Fruit fly (Drosophila melanogaster) whole organism, wandering third instar larva: Measurements from ENCODE around the gene Egfrap.
A peak's percentile ranks its signal among the peaks of the same experiment; 100 is the strongest.

ENCODE experiments used
- Abd-B ChIP-seq: fragments of >200 bp; optimal IDR thresholded peaks from 2 replicates; lab custom pipeline; 2017; ENCODE audit warnings: missing biosample characterization, missing genetic modification characterization
- Dfd ChIP-seq: fragments of >200 bp; optimal IDR thresholded peaks from 2 replicates; lab custom pipeline; 2017; ENCODE audit warnings: missing biosample characterization, missing genetic modification characterization
- Hnf4 ChIP-seq: fragments of 200-800 bp; sonication (Bioruptor generic); optimal IDR thresholded peaks from 2 replicates; lab custom pipeline; 2016; ENCODE audit warnings: missing biosample characterization, mild to moderate bottlenecking, missing genetic modification characterization
- OdsH ChIP-seq: fragments of 200-800 bp; sonication (Bioruptor generic); optimal IDR thresholded peaks from 2 replicates; lab custom pipeline; 2016; ENCODE audit warnings: missing biosample characterization, mild to moderate bottlenecking, missing genetic modification characterization
- dl ChIP-seq, 2 experiments: fragments of 175-275, 200-275 bp in 1 of 2; fragments of 200-275 bp in 1 of 2; sonication (Bioruptor generic); optimal IDR thresholded peaks; lab custom pipeline; 2018; ENCODE audit warnings: mild to moderate bottlenecking in 2 of 2, missing biosample characterization in 2 of 2, missing genetic modification characterization in 2 of 2, moderate library complexity in 2 of 2; ENCODE audit not compliant: partially characterized antibody in 2 of 2, insufficient read depth in 1 of 2
- fru ChIP-seq: fragments of 200-800 bp; sonication (Bioruptor generic); optimal IDR thresholded peaks from 3 replicates; lab custom pipeline; 2016; ENCODE audit warnings: missing biosample characterization, mild to moderate bottlenecking, missing genetic modification characterization
- h ChIP-seq: fragments of 200-800 bp; sonication (Bioruptor generic); optimal IDR thresholded peaks from 3 replicates; lab custom pipeline; 2016; ENCODE audit warnings: missing biosample characterization, mild to moderate bottlenecking, missing genetic modification characterization
- lola ChIP-seq: fragments of >200 bp; optimal IDR thresholded peaks from 2 replicates; lab custom pipeline; 2017; ENCODE audit warnings: missing biosample characterization, missing genetic modification characterization
- pan ChIP-seq: fragments of >200 bp; optimal IDR thresholded peaks from 2 replicates; lab custom pipeline; 2017
- psq ChIP-seq: fragments of 200-800 bp; sonication (Bioruptor generic); optimal IDR thresholded peaks from 3 replicates; lab custom pipeline; 2017; ENCODE audit warnings: missing biosample characterization, mild to moderate bottlenecking, missing genetic modification characterization, moderate library complexity
- sage ChIP-seq: fragments of 200-800 bp; sonication (Bioruptor generic); optimal IDR thresholded peaks from 2 replicates; lab custom pipeline; 2016; ENCODE audit warnings: missing biosample characterization, mild to moderate bottlenecking, missing genetic modification characterization
- tai ChIP-seq: sonication (Bioruptor generic); optimal IDR thresholded peaks from 2 replicates; lab custom pipeline; 2016; ENCODE audit warnings: missing biosample characterization, missing genetic modification characterization

DNA sequence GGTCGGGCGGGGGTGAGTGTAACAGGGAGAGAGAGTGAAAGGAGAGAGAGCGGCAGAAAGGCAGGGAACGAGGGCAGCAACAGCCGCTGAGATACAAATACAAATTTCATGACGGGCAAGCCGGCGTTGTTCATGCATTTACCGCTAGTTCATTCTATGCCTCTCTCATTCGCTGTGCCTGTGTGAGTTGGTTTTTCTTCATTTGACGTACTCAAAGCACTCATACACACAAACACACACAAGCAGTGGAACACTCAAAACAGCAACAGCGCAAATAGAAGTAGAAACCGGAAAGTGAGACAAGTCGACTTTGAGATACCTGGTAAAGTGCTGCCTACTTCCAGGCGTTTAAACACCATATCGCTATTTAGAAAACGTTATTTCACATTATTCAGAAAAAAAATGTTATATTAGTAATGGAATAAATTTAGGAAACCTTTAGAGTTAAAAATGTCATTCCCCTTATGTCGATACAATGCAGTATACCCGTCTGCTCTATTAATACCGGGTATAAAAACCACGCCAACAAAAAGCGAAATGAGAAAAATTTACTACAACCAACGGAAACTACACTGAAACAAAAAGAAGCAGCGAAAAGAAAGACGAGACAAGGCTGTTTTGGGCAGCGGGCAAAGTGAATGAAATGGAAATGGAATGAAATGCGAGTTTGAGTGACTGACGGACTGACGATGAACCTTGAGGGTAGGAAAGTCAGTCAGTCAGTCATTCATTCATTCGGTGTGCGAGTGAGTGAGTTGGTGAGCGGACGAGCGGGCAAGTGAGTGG, 25.9 kb upstream of the Egfrap start:
- no peak for TF ChIP-seq Hnf4
- no peak for TF ChIP-seq lola (GFP tag; lab: Kevin White, UChicago)
- TF ChIP-seq dl (GFP tag; optimal IDR thresholded peaks at IDR 0.05; lab: Kevin White, UChicago; ENCODE audit: insufficient read depth in 1 of 2, partially characterized antibody in 2 of 2) = no peak
- TF ChIP-seq sage (GFP tag; lab: Kevin White, UChicago) = no peak
- no peak for TF ChIP-seq pan (lab: Kevin White, UChicago)
- peak; percentile 32 for TF ChIP-seq h (GFP tag; lab: Kevin White, UChicago)
- peak; percentile 21 for TF ChIP-seq fru (GFP tag; lab: Kevin White, UChicago)
- no peak for TF ChIP-seq Abd-B (GFP tag; lab: Kevin White, UChicago)
- peak; percentile 30 for TF ChIP-seq psq (GFP tag; lab: Kevin White, UChicago)
- no peak for TF ChIP-seq Dfd (GFP tag; lab: Kevin White, UChicago)
- no peak for TF ChIP-seq tai (GFP tag; lab: Kevin White, UChicago)
- peak; percentile 9 for TF ChIP-seq OdsH
